Fruit fly (Drosophila melanogaster): ENCODE measurements around the gene Gr28b.

Gene Gr28b

dm6 chr2L:7411947-7412621 lies 50.0 kb downstream of the Gr28b start, which contains the start of gene chm:
TSS of gene chm (plus strand) at chr2L:7412417.
- TF ChIP-seq CG12942 (GFP tag; optimal IDR thresholded peaks at IDR 0.05) (no peak), CG13296 (GFP tag; optimal IDR thresholded peaks at IDR 0.05) (peak; percentile 28), hb (GFP tag; IDR thresholded peaks at IDR 0.05; ENCODE audit: partially characterized antibody) (peak; percentile 77), Rx (GFP tag; IDR thresholded peaks at IDR 0.05) (no peak), CG2120 (GFP tag; optimal IDR thresholded peaks at IDR 0.05) (peak; percentile 67), ranshi (GFP tag; IDR thresholded peaks at IDR 0.05) (0 out of 2 replicates have a peak, but pooled peaks have one; percentile 21), CG8944 (GFP tag; optimal IDR thresholded peaks at IDR 0.05) (no peak), CG6272 (GFP tag; IDR thresholded peaks at IDR 0.05) (0 out of 2 replicates have a peak, but pooled peaks have one; percentile 60), CG10366 (GFP tag; IDR thresholded peaks at IDR 0.05) (peak; percentile 30; the same call in 1 of the 2 replicates), Jarid2 (GFP tag; optimal IDR thresholded peaks at IDR 0.05) (no peak), CG17912 (GFP tag; optimal IDR thresholded peaks at IDR 0.05) (no peak), CkIIα-i1 (GFP tag; IDR thresholded peaks at IDR 0.05) (no peak), Optix (GFP tag; IDR thresholded peaks at IDR 0.05) (no peak), slbo (GFP tag; IDR thresholded peaks at IDR 0.05) (peak; percentile 67), luna (GFP tag; optimal IDR thresholded peaks at IDR 0.05) (peak; percentile 18), zfh1 (GFP tag; IDR thresholded peaks at IDR 0.05) (peak; percentile 36; the same call in 1 of the 3 replicates), CG33557 (GFP tag; optimal IDR thresholded peaks at IDR 0.05) (no peak), C15 (GFP tag; IDR thresholded peaks at IDR 0.05) (no peak), chinmo (GFP tag; IDR thresholded peaks at IDR 0.05; ENCODE audit: partially characterized antibody) (peak; percentile 60; the same call in 3 of the 4 replicates), Meics (GFP tag; optimal IDR thresholded peaks at IDR 0.05) (no peak), prd (optimal IDR thresholded peaks at IDR 0.05) (no peak), prd (GFP tag; IDR thresholded peaks at IDR 0.05) (peak; percentile 40; the same call in 2 of the 3 replicates), run (tag; optimal IDR thresholded peaks at IDR 0.05) (no peak), dpn (GFP tag; optimal IDR thresholded peaks at IDR 0.05) (peak; percentile 47 to 49), Rfx (GFP tag; IDR thresholded peaks at IDR 0.05) (peak; percentile 70), CG11247 (GFP tag; IDR thresholded peaks at IDR 0.05) (0 out of 2 replicates have a peak, but pooled peaks have one; percentile 41), pb (GFP tag; optimal IDR thresholded peaks at IDR 0.05) (no peak), trh (GFP tag; optimal IDR thresholded peaks at IDR 0.05) (no peak), nerfin-1 (tag; optimal IDR thresholded peaks at IDR 0.05) (peak; percentile 66), Xrp1 (GFP tag; IDR thresholded peaks at IDR 0.05) (0 out of 2 replicates have a peak, but pooled peaks have one; percentile 24), crol (GFP tag; IDR thresholded peaks at IDR 0.05) (no peak), Chrac-16 (GFP tag; optimal IDR thresholded peaks at IDR 0.05) (no peak), MESR4 (GFP tag; optimal IDR thresholded peaks at IDR 0.05) (peak; percentile 65), CG14667 (GFP tag; IDR thresholded peaks at IDR 0.05) (no peak; the same call in 1 of the 2 replicates), CG13287 (GFP tag; IDR thresholded peaks at IDR 0.05; ENCODE audit: partially characterized antibody) (peak; percentile 93), CG2199 (GFP tag; IDR thresholded peaks at IDR 0.05) (no peak), shn (GFP tag; optimal IDR thresholded peaks at IDR 0.05) (peak; percentile 3), chif (GFP tag; optimal IDR thresholded peaks at IDR 0.05) (peak in 1 of 2 experiments; percentile 28), CG13624 (GFP tag; optimal IDR thresholded peaks at IDR 0.05) (peak; percentile 38), exex (tag; optimal IDR thresholded peaks at IDR 0.05) (no peak), CG1024 (GFP tag; IDR thresholded peaks at IDR 0.05) (no peak), CG9876 (GFP tag; optimal IDR thresholded peaks at IDR 0.05) (no peak), psq (GFP tag; optimal IDR thresholded peaks at IDR 0.05) (no peak), Dfd (GFP tag; optimal IDR thresholded peaks at IDR 0.05) (no peak), CG3065 (GFP tag; optimal IDR thresholded peaks at IDR 0.05) (no peak), Hmx (GFP tag; optimal IDR thresholded peaks at IDR 0.05) (no peak), Dbx (GFP tag; IDR thresholded peaks at IDR 0.05) (peak; percentile 45; the same call in 1 of the 3 replicates), Hsf (GFP tag; optimal IDR thresholded peaks at IDR 0.05) (peak; percentile 28), CG6254 (GFP tag; optimal IDR thresholded peaks at IDR 0.05) (no peak), CHES-1-like (GFP tag; optimal IDR thresholded peaks at IDR 0.05) (peak; percentile 88)
